Worm (Caenorhabditis elegans) whole organism, L4 larva: Measurements from ENCODE around the gene ced-11.

Source experiments
- cey-2 ChIP-seq: sonication (generic microtip); optimal IDR thresholded peaks from 3 replicates; lab custom pipeline; 2017; ENCODE audit warnings: missing genetic modification characterization, mild to moderate bottlenecking, missing compliant biosample characterization, antibody characterized with exemption, borderline replicate concordance; ENCODE audit not compliant: insufficient read depth
- dve-1 ChIP-seq: sonication (generic microtip); optimal IDR thresholded peaks from 2 replicates; lab custom pipeline; 2017; ENCODE audit warnings: antibody characterized with exemption, mild to moderate bottlenecking, missing genetic modification characterization, missing compliant biosample characterization; ENCODE audit not compliant: insufficient read depth
- nhr-102 ChIP-seq: sonication (generic microtip); optimal IDR thresholded peaks from 2 replicates; lab custom pipeline; 2016; ENCODE audit warnings: mild to moderate bottlenecking, missing genetic modification characterization, moderate library complexity, missing compliant biosample characterization
- nhr-77 ChIP-seq: fragments of 150-350 bp; optimal IDR thresholded peaks from 2 replicates; lab custom pipeline; 2014; ENCODE audit warnings: missing biosample characterization, missing genetic modification characterization
- unc-62 ChIP-seq, 3 experiments: fragments of 150-350 bp in 1 of 3; sonication (generic microtip); optimal IDR thresholded peaks in 2 of 3; peaks in 1 of 3; 1 replicate in 1 of 3; 2 replicates in 2 of 3; lab custom pipeline; 2014 to 2017; ENCODE audit warnings: missing biosample characterization in 3 of 3, missing genetic modification characterization in 3 of 3, missing genetic modification reagents in 3 of 3, missing genotype in 1 of 3
- zag-1 ChIP-seq: fragments of 150-350 bp; optimal IDR thresholded peaks from 2 replicates; lab custom pipeline; 2014; ENCODE audit warnings: missing biosample characterization, missing genetic modification characterization

ce11 chrIII:9080127-9080526 lies 39.2 kb upstream of the ced-11 start:
- TF ChIP-seq dve-1 = no peak
- no peak for TF ChIP-seq cey-2 (tag; lab: Kevin White, UChicago)
- TF ChIP-seq nhr-102 (tag; lab: Kevin White, UChicago) = no peak
- TF ChIP-seq unc-62 (GFP tag; optimal IDR thresholded peaks at IDR 0.05 in 1 of 2; lab: Kevin White, UChicago) = no peak
- TF ChIP-seq unc-62 (tag; optimal IDR thresholded peaks at IDR 0.05; lab: Kevin White, UChicago) = no peak
- TF ChIP-seq nhr-77 = no peak
- no peak for TF ChIP-seq zag-1
